Fruit fly (Drosophila melanogaster): ENCODE measurements around the gene Abd-B.

Abd-B gene

dm6 chr3R:16882491-16882933 lies 89.5 kb downstream of the Abd-B start (continued):
- TF ChIP-seq CG11504 (tag; optimal IDR thresholded peaks at IDR 0.05) (no peak), CG3838 (GFP tag; optimal IDR thresholded peaks at IDR 0.05) (no peak), disco-r (GFP tag; optimal IDR thresholded peaks at IDR 0.05) (no peak), CG4617 (GFP tag; optimal IDR thresholded peaks at IDR 0.05; ENCODE audit: borderline replicate concordance) (no peak), CG6683 (GFP tag; optimal IDR thresholded peaks at IDR 0.05) (no peak), Dll (GFP tag; IDR thresholded peaks at IDR 0.05; ENCODE audit: partially characterized antibody) (no peak), gem (tag; optimal IDR thresholded peaks at IDR 0.05) (no peak), CG2129 (GFP tag; IDR thresholded peaks at IDR 0.05; ENCODE audit: partially characterized antibody) (no peak), zen2 (GFP tag; IDR thresholded peaks at IDR 0.05; ENCODE audit: partially characterized antibody) (peak; percentile 42; the same call in 1 of the 3 replicates), HmgZ (tag; optimal IDR thresholded peaks at IDR 0.05) (peak; percentile 3), wor (GFP tag; IDR thresholded peaks at IDR 0.05) (no peak), CG10274 (GFP tag; optimal IDR thresholded peaks at IDR 0.05) (no peak), Awh (GFP tag; IDR thresholded peaks at IDR 0.05) (no peak), Dek (tag; optimal IDR thresholded peaks at IDR 0.05) (no peak), CG8281 (tag; optimal IDR thresholded peaks at IDR 0.05) (no peak), CG18619 (GFP tag; optimal IDR thresholded peaks at IDR 0.05) (no peak), salm (tag; optimal IDR thresholded peaks at IDR 0.05) (no peak), CG12391 (tag; optimal IDR thresholded peaks at IDR 0.05) (no peak), mld (GFP tag; IDR thresholded peaks at IDR 0.05; ENCODE audit: partially characterized antibody) (no peak), CG6813 (GFP tag; optimal IDR thresholded peaks at IDR 0.05) (no peak), jigr1 (GFP tag; IDR thresholded peaks at IDR 0.05) (no peak), CG17186 (GFP tag; optimal IDR thresholded peaks at IDR 0.05) (no peak), CG18599 (GFP tag; optimal IDR thresholded peaks at IDR 0.05) (no peak), CG11093 (GFP tag; IDR thresholded peaks at IDR 0.05) (no peak), CG13424 (tag; optimal IDR thresholded peaks at IDR 0.05) (no peak), tll (GFP tag; optimal IDR thresholded peaks at IDR 0.05) (peak in 1 of 2 experiments; percentile 68), CG33213 (GFP tag; optimal IDR thresholded peaks at IDR 0.05) (no peak), Stat92E (GFP tag; optimal IDR thresholded peaks at IDR 0.05) (no peak), CG10267 (tag; optimal IDR thresholded peaks at IDR 0.05) (no peak), caup (GFP tag; optimal IDR thresholded peaks at IDR 0.05; ENCODE audit: severe bottlenecking) (no peak), NK7.1 (GFP tag; optimal IDR thresholded peaks at IDR 0.05) (no peak), Doc3 (GFP tag; IDR thresholded peaks at IDR 0.05; ENCODE audit: partially characterized antibody) (no peak), pum (GFP tag; optimal IDR thresholded peaks at IDR 0.05) (no peak), CG9817 (tag; optimal IDR thresholded peaks at IDR 0.05) (no peak), scrt (GFP tag; optimal IDR thresholded peaks at IDR 0.05) (no peak), CG7372 (GFP tag; IDR thresholded peaks at IDR 0.05) (no peak), CG7963 (GFP tag; IDR thresholded peaks at IDR 0.05; ENCODE audit: partially characterized antibody) (no peak), CG15601 (tag; optimal IDR thresholded peaks at IDR 0.05) (no peak), Gsc (GFP tag; IDR thresholded peaks at IDR 0.05) (no peak), CG13123 (GFP tag; optimal IDR thresholded peaks at IDR 0.05) (no peak), toy (GFP tag; IDR thresholded peaks at IDR 0.05) (no peak), CG15479 (GFP tag; optimal IDR thresholded peaks at IDR 0.05) (peak; percentile 98), Fer3 (tag; optimal IDR thresholded peaks at IDR 0.05) (no peak), CG11560 (tag; IDR thresholded peaks at IDR 0.05) (no peak), Ada2b (GFP tag; IDR thresholded peaks at IDR 0.05) (no peak), Aef1 (GFP tag; IDR thresholded peaks at IDR 0.05) (no peak), sna (GFP tag; IDR thresholded peaks at IDR 0.05; ENCODE audit: partially characterized antibody) (no peak; the same call in 1 of the 2 replicates), CG2120 (GFP tag; optimal IDR thresholded peaks at IDR 0.05) (no peak), Taf1 (GFP tag; IDR thresholded peaks at IDR 0.05) (no peak)

Measured in whole organism, embryonic.